Fruit fly (Drosophila melanogaster): ENCODE results near the gene CG3505.

The CG3505 gene

DNA sequence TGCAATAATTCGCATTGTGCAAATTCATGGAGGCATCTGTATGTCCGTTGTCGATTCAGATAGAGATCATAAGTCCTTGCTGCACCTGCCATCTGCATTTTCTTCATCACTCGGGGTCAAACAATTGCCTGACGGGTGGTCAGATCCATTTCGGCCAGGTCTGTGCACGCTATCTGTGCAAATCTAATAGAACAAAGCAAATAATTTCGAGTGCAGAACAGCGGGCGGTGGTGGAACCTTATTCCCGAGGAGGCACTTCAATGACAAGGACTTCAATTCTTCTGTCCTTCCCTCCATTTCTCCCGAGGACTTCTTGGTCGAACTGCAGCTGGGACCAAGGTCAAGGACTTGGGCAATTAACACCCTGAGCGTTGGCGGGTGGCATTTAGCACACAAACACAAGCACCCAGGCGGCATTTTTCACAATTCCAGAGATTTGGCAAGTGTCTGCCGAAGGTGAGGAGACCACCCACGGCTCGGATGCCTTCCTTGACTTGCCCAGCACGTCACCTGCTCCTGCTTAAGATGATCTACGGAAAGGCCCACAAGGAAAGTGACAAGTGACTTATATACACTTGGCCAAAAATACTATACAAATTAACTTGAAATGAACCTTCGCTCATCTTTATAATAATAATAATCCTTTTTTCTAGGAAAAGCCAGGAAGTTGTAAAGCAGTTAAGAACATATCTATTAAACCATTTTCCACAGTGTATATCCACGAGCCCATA lies 22.3 kb downstream of the CG3505 start:
- TF ChIP-seq woc (GFP tag; optimal IDR thresholded peaks at IDR 0.05), result no peak
- TF ChIP-seq dmrt93B (GFP tag; optimal IDR thresholded peaks at IDR 0.05), result no peak
- no peak for TF ChIP-seq CG9705 (GFP tag; optimal IDR thresholded peaks at IDR 0.05)
- no peak for TF ChIP-seq CrebA (GFP tag; optimal IDR thresholded peaks at IDR 0.05; ENCODE audit: borderline replicate concordance)
- TF ChIP-seq dl (GFP tag; optimal IDR thresholded peaks at IDR 0.05; ENCODE audit: insufficient read depth in 1 of 2, partially characterized antibody in 2 of 2), result no peak
- TF ChIP-seq sv (GFP tag; optimal IDR thresholded peaks at IDR 0.05), result no peak
- TF ChIP-seq ey (GFP tag; optimal IDR thresholded peaks at IDR 0.05), result no peak
- no peak for TF ChIP-seq Hnf4 (GFP tag; optimal IDR thresholded peaks at IDR 0.05)
- no peak for TF ChIP-seq Dfd (GFP tag; optimal IDR thresholded peaks at IDR 0.05)
- no peak for TF ChIP-seq brk (GFP tag; optimal IDR thresholded peaks at IDR 0.05)
- no peak for TF ChIP-seq lola (GFP tag; optimal IDR thresholded peaks at IDR 0.05)

DNA sequence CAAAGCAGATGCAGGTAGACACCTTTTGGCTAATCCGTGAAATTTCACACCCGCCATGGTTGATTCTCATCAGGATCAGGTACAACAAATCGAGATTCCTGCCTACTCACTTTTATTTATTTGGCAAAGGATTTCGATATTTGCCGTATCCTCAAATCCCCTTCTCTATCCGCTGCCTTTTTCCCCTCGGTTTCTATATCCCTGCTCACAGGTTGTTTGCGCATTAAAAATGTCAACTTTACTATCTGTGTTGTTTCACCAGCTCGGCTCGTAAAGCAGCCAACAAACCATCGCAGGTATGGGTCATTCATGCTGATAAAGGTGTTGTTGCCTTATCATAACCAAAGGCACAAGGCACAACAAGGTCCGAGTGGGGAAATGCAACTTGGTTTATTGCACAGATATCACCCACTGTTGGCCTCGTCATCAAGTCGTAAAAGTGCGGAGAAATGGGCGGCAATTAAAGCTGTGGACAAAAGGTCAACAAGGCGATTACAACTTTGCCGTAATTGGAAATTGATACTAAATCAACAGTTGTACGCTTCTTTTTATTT lies 22.9 kb downstream of the CG3505 start:
- TF ChIP-seq Dif (GFP tag; optimal IDR thresholded peaks at IDR 0.05; ENCODE audit: partially characterized antibody), result no peak
- no peak for TF ChIP-seq Myc (optimal IDR thresholded peaks at IDR 0.05)
- no peak for TF ChIP-seq tai (GFP tag; optimal IDR thresholded peaks at IDR 0.05)
- TF ChIP-seq Dfd (GFP tag; optimal IDR thresholded peaks at IDR 0.05), result no peak
- peak; percentile 48 for TF ChIP-seq h (GFP tag; optimal IDR thresholded peaks at IDR 0.05)
- peak; percentile 17 for TF ChIP-seq br (GFP tag; optimal IDR thresholded peaks at IDR 0.05)
- TF ChIP-seq pan (optimal IDR thresholded peaks at IDR 0.05), result no peak
- TF ChIP-seq rgr (GFP tag; optimal IDR thresholded peaks at IDR 0.05), result peak; percentile 29
- peak; percentile 29 for TF ChIP-seq CrebA (GFP tag; optimal IDR thresholded peaks at IDR 0.05; ENCODE audit: borderline replicate concordance)
- TF ChIP-seq dmrt93B (GFP tag; optimal IDR thresholded peaks at IDR 0.05), result no peak
- TF ChIP-seq OdsH (GFP tag; optimal IDR thresholded peaks at IDR 0.05), result peak; percentile 13
- no peak for TF ChIP-seq woc (GFP tag; optimal IDR thresholded peaks at IDR 0.05)
- TF ChIP-seq N (GFP tag; optimal IDR thresholded peaks at IDR 0.05), result no peak
- TF ChIP-seq dsf (GFP tag; optimal IDR thresholded peaks at IDR 0.05; ENCODE audit: borderline replicate concordance), result no peak
- peak; percentile 43 for TF ChIP-seq Hr83 (GFP tag; optimal IDR thresholded peaks at IDR 0.05; ENCODE audit: poor library complexity, severe bottlenecking)
- no peak for TF ChIP-seq GATAd (GFP tag; optimal IDR thresholded peaks at IDR 0.05)
- no peak for TF ChIP-seq Hnf4 (GFP tag; optimal IDR thresholded peaks at IDR 0.05)
- TF ChIP-seq brk (GFP tag; optimal IDR thresholded peaks at IDR 0.05), result no peak
- peak; percentile 47 for TF ChIP-seq Sp1 (GFP tag; optimal IDR thresholded peaks at IDR 0.05)
- no peak for TF ChIP-seq Rel (GFP tag; optimal IDR thresholded peaks at IDR 0.05)
- TF ChIP-seq Rel (tag; optimal IDR thresholded peaks at IDR 0.05), result peak; percentile 20
- TF ChIP-seq HLH106 (tag; optimal IDR thresholded peaks at IDR 0.05), result peak; percentile 10
- TF ChIP-seq fru (GFP tag; optimal IDR thresholded peaks at IDR 0.05), result peak; percentile 14
- TF ChIP-seq lola (GFP tag; optimal IDR thresholded peaks at IDR 0.05), result no peak

- TF ChIP-seq Sp1 (GFP tag; optimal IDR thresholded peaks at IDR 0.05) (peak; percentile 40), Myc (optimal IDR thresholded peaks at IDR 0.05) (no peak), psq (GFP tag; optimal IDR thresholded peaks at IDR 0.05) (peak; percentile 33), Jra (GFP tag; optimal IDR thresholded peaks at IDR 0.05) (no peak), lola (GFP tag; optimal IDR thresholded peaks at IDR 0.05) (no peak), fru (GFP tag; optimal IDR thresholded peaks at IDR 0.05) (peak; percentile 49), CG32264 (GFP tag; optimal IDR thresholded peaks at IDR 0.05) (peak; percentile 20), Vsx2 (GFP tag; optimal IDR thresholded peaks at IDR 0.05; ENCODE audit: partially characterized antibody) (no peak), Dfd (GFP tag; optimal IDR thresholded peaks at IDR 0.05) (no peak), woc (GFP tag; optimal IDR thresholded peaks at IDR 0.05) (peak; percentile 3), OdsH (GFP tag; optimal IDR thresholded peaks at IDR 0.05) (peak; percentile 35), GATAd (GFP tag; optimal IDR thresholded peaks at IDR 0.05) (no peak), dmrt93B (GFP tag; optimal IDR thresholded peaks at IDR 0.05) (no peak), h (GFP tag; optimal IDR thresholded peaks at IDR 0.05) (peak; percentile 56), Hnf4 (GFP tag; optimal IDR thresholded peaks at IDR 0.05) (peak; percentile 8), Hr78 (GFP tag; optimal IDR thresholded peaks at IDR 0.05) (no peak), brk (GFP tag; optimal IDR thresholded peaks at IDR 0.05) (no peak), Hr83 (GFP tag; optimal IDR thresholded peaks at IDR 0.05; ENCODE audit: poor library complexity, severe bottlenecking) (no peak), CG9705 (GFP tag; optimal IDR thresholded peaks at IDR 0.05) (no peak), tai (GFP tag; optimal IDR thresholded peaks at IDR 0.05) (no peak), HLH106 (tag; optimal IDR thresholded peaks at IDR 0.05) (peak; percentile 19), rgr (GFP tag; optimal IDR thresholded peaks at IDR 0.05) (peak; percentile 22), foxo (GFP tag; optimal IDR thresholded peaks at IDR 0.05) (peak in 1 of 2 experiments; percentile 56), sage (GFP tag; optimal IDR thresholded peaks at IDR 0.05) (no peak), CrebA (GFP tag; optimal IDR thresholded peaks at IDR 0.05; ENCODE audit: borderline replicate concordance) (no peak), ey (GFP tag; optimal IDR thresholded peaks at IDR 0.05) (peak; percentile 4), br (GFP tag; optimal IDR thresholded peaks at IDR 0.05) (peak; percentile 9)
Measured at dm6 chr3R:14683928-14684327, 26.7 kb downstream of the CG3505 start.

Data from whole organism, wandering third instar larva.